Fruit fly (Drosophila melanogaster) whole organism: ENCODE measurements around the gene Sps2.

Experiments used
- pan ChIP-seq: fragments of >200 bp; optimal IDR thresholded peaks from 2 replicates; lab custom pipeline; 2017
- psq ChIP-seq: fragments of >200 bp; optimal IDR thresholded peaks from 2 replicates; lab custom pipeline; 2017
- usp ChIP-seq: fragments of >200 bp; optimal IDR thresholded peaks from 2 replicates; lab custom pipeline; 2017; ENCODE audit warnings: missing biosample characterization, missing genetic modification characterization, mixed read lengths

DNA sequence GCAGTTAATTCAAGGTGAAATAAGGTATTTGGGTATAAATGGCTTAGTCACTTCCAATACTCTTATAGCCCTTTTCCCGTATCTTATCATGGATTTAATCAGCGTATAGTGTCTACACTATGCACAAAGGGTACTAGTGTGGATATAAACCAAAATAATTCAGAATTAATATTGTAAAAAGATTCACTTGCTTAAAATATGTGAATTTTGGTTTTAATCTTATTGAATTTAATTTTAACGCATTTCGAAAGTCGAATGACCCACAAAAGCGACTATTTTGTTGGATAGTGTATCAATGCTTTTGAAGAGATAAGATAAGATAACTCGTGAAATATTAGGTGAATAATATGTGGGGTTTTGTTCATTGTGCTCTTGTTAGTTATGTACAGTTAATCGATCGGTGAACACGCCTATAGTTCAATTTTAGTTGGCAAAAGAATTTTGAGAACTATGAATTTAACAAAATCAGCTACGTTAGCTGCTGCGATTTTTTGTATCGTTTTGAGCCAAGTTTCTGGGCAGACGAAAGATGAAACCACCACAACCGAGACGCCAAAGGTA lies 39.6 kb downstream of the Sps2 start, which contains the start of gene CG5096:
- TF ChIP-seq psq (lab: Kevin White, UChicago) = no peak
- no peak for TF ChIP-seq pan (lab: Kevin White, UChicago)
- no peak for TF ChIP-seq usp (GFP tag; lab: Kevin White, UChicago)
